Worm (Caenorhabditis elegans) whole organism, midembryonic: ENCODE data around the gene srr-9.

Source experiments
- T22C8.4 ChIP-seq: fragments of 200-800 bp; sonication (Bioruptor generic); IDR thresholded peaks from 2 replicates; pipeline ENCODE4 v1.3.6; 2022; ENCODE audit warnings: missing genetic modification characterization, missing compliant biosample characterization
- klf-2 ChIP-seq: fragments of 200-800 bp; sonication (Bioruptor generic); conservative IDR thresholded peaks from 2 replicates; pipeline ENCODE4 v1.3.6; 2022; ENCODE audit warnings: missing genetic modification reagents, missing genetic modification characterization, missing compliant biosample characterization

- no peak for TF ChIP-seq klf-2 (GFP tag; lab: Robert Waterston, UW)
- no peak for TF ChIP-seq T22C8.4 (GFP tag; lab: Robert Waterston, UW)
Observed at ce11 chrV:7759270-7759669, 21.5 kb downstream of the srr-9 start.
